Worm (Caenorhabditis elegans) whole organism, L4 larva: ENCODE measurements around the gene ani-3.

ENCODE experiments used
- D1046.2 ChIP-seq: fragments of 200-800 bp; sonication (Bioruptor generic); IDR thresholded peaks from 2 replicates; pipeline ENCODE4 v1.3.6; 2022; ENCODE audit warnings: missing genetic modification characterization, missing compliant biosample characterization
- F10B5.3 ChIP-seq: sonication (generic microtip); optimal IDR thresholded peaks from 2 replicates; lab custom pipeline; 2016; ENCODE audit warnings: mild to moderate bottlenecking, missing genetic modification characterization, missing compliant biosample characterization
- F26F4.8 ChIP-seq: fragments of 200-800 bp; sonication (Bioruptor generic); conservative IDR thresholded peaks from 2 replicates; pipeline ENCODE4 v1.3.6; 2022; ENCODE audit warnings: missing genetic modification characterization, missing compliant biosample characterization
- F37D6.2 ChIP-seq: sonication (generic microtip); optimal IDR thresholded peaks from 2 replicates; lab custom pipeline; 2016; ENCODE audit warnings: mild to moderate bottlenecking, missing genetic modification characterization, missing compliant biosample characterization
- F44E2.7 ChIP-seq: fragments of 200-800 bp; sonication (Bioruptor generic); IDR thresholded peaks from 2 replicates; pipeline ENCODE4 v2.1.2; 2022; ENCODE audit warnings: missing genetic modification characterization, missing compliant biosample characterization
- Y105C5A.15 ChIP-seq: fragments of 200-800 bp; sonication (Bioruptor generic); IDR thresholded peaks from 2 replicates; pipeline ENCODE4 v1.3.6; 2022; ENCODE audit warnings: missing genetic modification characterization, missing compliant biosample characterization
- Y5F2A.4 ChIP-seq: fragments of 200-800 bp; sonication (Bioruptor generic); optimal IDR thresholded peaks from 2 replicates; lab custom pipeline; 2018; ENCODE audit warnings: mild to moderate bottlenecking, missing genetic modification characterization, missing compliant biosample characterization
- Y75B8A.6 ChIP-seq: fragments of 200-800 bp; sonication (Bioruptor generic); IDR thresholded peaks from 2 replicates; pipeline ENCODE4 v1.3.6; 2022; ENCODE audit warnings: missing genetic modification reagents, missing genetic modification characterization, missing compliant biosample characterization
- ZK546.5 ChIP-seq, 2 experiments: sonication (generic microtip); optimal IDR thresholded peaks; 2 replicates each; lab custom pipeline; 2017; ENCODE audit warnings: missing biosample characterization in 2 of 2, missing genetic modification characterization in 2 of 2
- aha-1 ChIP-seq: fragments of 150-350 bp; peaks from one replicate; lab custom pipeline; 2014; ENCODE audit warnings: missing biosample characterization, missing genetic modification characterization
- ama-1 ChIP-seq: fragments of 150-350 bp; optimal IDR thresholded peaks from 2 replicates; lab custom pipeline; 2014; ENCODE audit warnings: inconsistent platforms, mixed read lengths
- arid-1 ChIP-seq: fragments of 200-800 bp; sonication (Bioruptor generic); conservative IDR thresholded peaks from 2 replicates; pipeline ENCODE4 v1.3.6; 2022; ENCODE audit warnings: missing genetic modification reagents, missing genetic modification characterization, missing compliant biosample characterization
- attf-4 ChIP-seq: sonication (generic microtip); optimal IDR thresholded peaks from 3 replicates; lab custom pipeline; 2017; ENCODE audit warnings: missing biosample characterization, missing genetic modification characterization
- ctbp-1 ChIP-seq: fragments of 200-800 bp; sonication (Bioruptor generic); IDR thresholded peaks from 2 replicates; pipeline ENCODE4 v1.3.6; 2022; ENCODE audit warnings: missing genetic modification reagents, missing genetic modification characterization, missing compliant biosample characterization
- daf-16 ChIP-seq, 3 experiments: sonication (generic microtip); optimal IDR thresholded peaks; 2 replicates each; lab custom pipeline; 2016 to 2017; ENCODE audit warnings: missing genetic modification characterization in 3 of 3, missing genetic modification reagents in 3 of 3, mild to moderate bottlenecking in 2 of 3, missing compliant biosample characterization in 2 of 3, missing biosample characterization in 1 of 3, moderate library complexity in 1 of 3
- daf-19 ChIP-seq: fragments of 200-800 bp; sonication (Bioruptor generic); conservative IDR thresholded peaks from 2 replicates; pipeline ENCODE4 v1.3.6; 2022; ENCODE audit warnings: missing genetic modification characterization, missing compliant biosample characterization
- dmd-9 ChIP-seq: fragments of 200-800 bp; sonication (Bioruptor generic); IDR thresholded peaks from 2 replicates; pipeline ENCODE4 v1.3.6; 2022; ENCODE audit warnings: missing genetic modification reagents, missing genetic modification characterization, missing compliant biosample characterization
- dpl-1 ChIP-seq: fragments of 150-350 bp; optimal IDR thresholded peaks from 2 replicates; lab custom pipeline; 2014; ENCODE audit warnings: missing biosample characterization, missing genetic modification reagents, missing genetic modification characterization
- fkh-10 ChIP-seq: fragments of 150-350 bp; optimal IDR thresholded peaks from 2 replicates; lab custom pipeline; 2014; ENCODE audit warnings: missing biosample characterization, missing genetic modification reagents, missing genetic modification characterization
- gei-8 ChIP-seq: fragments of 200-800 bp; sonication (Bioruptor generic); optimal IDR thresholded peaks from 2 replicates; lab custom pipeline; 2018; ENCODE audit warnings: mild to moderate bottlenecking, missing genetic modification characterization, missing compliant biosample characterization
- hlh-11 ChIP-seq: fragments of 200-800 bp; sonication (Bioruptor generic); optimal IDR thresholded peaks from 2 replicates; lab custom pipeline; 2018; ENCODE audit warnings: mild to moderate bottlenecking, missing genetic modification characterization, missing compliant biosample characterization
- hmg-1.1 ChIP-seq: fragments of 200-800 bp; sonication (Bioruptor generic); IDR thresholded peaks from 2 replicates; pipeline ENCODE4 v1.3.6; 2022; ENCODE audit warnings: missing genetic modification reagents, missing genetic modification characterization, missing compliant biosample characterization
- jun-1 ChIP-seq: fragments of 150-350 bp; optimal IDR thresholded peaks from 2 replicates; lab custom pipeline; 2014; ENCODE audit warnings: missing biosample characterization, missing genetic modification reagents, missing genetic modification characterization
- lim-7 ChIP-seq: fragments of 200-800 bp; sonication (Bioruptor generic); IDR thresholded peaks from 2 replicates; pipeline ENCODE4 v1.3.6; 2022; ENCODE audit warnings: missing genetic modification characterization, missing compliant biosample characterization
- lin-29 ChIP-seq: fragments of 200-800 bp; sonication (Bioruptor generic); IDR thresholded peaks from 2 replicates; pipeline ENCODE4 v1.3.6; 2022; ENCODE audit warnings: missing genetic modification reagents, missing genetic modification characterization, missing compliant biosample characterization
- lin-38 ChIP-seq: fragments of 200-800 bp; sonication (Bioruptor generic); IDR thresholded peaks from 2 replicates; pipeline ENCODE4 v1.3.6; 2022; ENCODE audit warnings: missing genetic modification reagents, missing genetic modification characterization, missing compliant biosample characterization
- lir-3 ChIP-seq: sonication (generic microtip); optimal IDR thresholded peaks from 2 replicates; lab custom pipeline; 2016; ENCODE audit warnings: mild to moderate bottlenecking, missing genetic modification characterization, missing compliant biosample characterization
- madf-9 ChIP-seq: fragments of 200-800 bp; sonication (Bioruptor generic); conservative IDR thresholded peaks from 2 replicates; pipeline ENCODE4 v1.3.6; 2022; ENCODE audit warnings: missing genetic modification reagents, missing genetic modification characterization, missing compliant biosample characterization
- mep-1 ChIP-seq: fragments of 150-350 bp; sonication (generic microtip); optimal IDR thresholded peaks from 3 replicates; lab custom pipeline; 2014; ENCODE audit warnings: missing biosample characterization, missing genetic modification characterization
- mxl-2 ChIP-seq: fragments of 200-800 bp; sonication (Bioruptor generic); conservative IDR thresholded peaks from 2 replicates; pipeline ENCODE4 v1.3.6; 2022; ENCODE audit warnings: missing genetic modification reagents, missing genetic modification characterization, missing compliant biosample characterization
- nhr-102 ChIP-seq: sonication (generic microtip); optimal IDR thresholded peaks from 2 replicates; lab custom pipeline; 2016; ENCODE audit warnings: mild to moderate bottlenecking, missing genetic modification characterization, moderate library complexity, missing compliant biosample characterization
- nhr-111 ChIP-seq: fragments of 200-800 bp; sonication (Bioruptor generic); optimal IDR thresholded peaks from 2 replicates; lab custom pipeline; 2018; ENCODE audit warnings: mild to moderate bottlenecking, missing genetic modification characterization, missing compliant biosample characterization
- nhr-237 ChIP-seq: sonication (generic microtip); optimal IDR thresholded peaks from 2 replicates; lab custom pipeline; 2017; ENCODE audit warnings: missing biosample characterization, missing genetic modification characterization
- nhr-28 ChIP-seq: fragments of 150-350 bp; optimal IDR thresholded peaks from 2 replicates; lab custom pipeline; 2014; ENCODE audit warnings: missing biosample characterization, missing genetic modification characterization
- nhr-41 ChIP-seq: fragments of 200-800 bp; sonication (Bioruptor generic); IDR thresholded peaks from 2 replicates; pipeline ENCODE4 v1.3.6; 2022; ENCODE audit warnings: missing genetic modification reagents, missing genetic modification characterization, missing compliant biosample characterization
- nhr-6 ChIP-seq: fragments of 150-350 bp; optimal IDR thresholded peaks from 2 replicates; lab custom pipeline; 2014; ENCODE audit warnings: missing biosample characterization, missing genetic modification characterization
- nhr-77 ChIP-seq: fragments of 150-350 bp; optimal IDR thresholded peaks from 2 replicates; lab custom pipeline; 2014; ENCODE audit warnings: missing biosample characterization, missing genetic modification characterization
- pha-4 ChIP-seq, 2 experiments: fragments of 150-350 bp in 1 of 2; fragments of 200-800 bp in 1 of 2; sonication (Bioruptor generic) in 1 of 2; IDR thresholded peaks in 1 of 2; optimal IDR thresholded peaks in 1 of 2; 2 replicates each; pipeline versions ENCODE4 v1.3.6 to Lab custom; 2014 to 2022; ENCODE audit warnings: missing genetic modification characterization in 2 of 2, missing genetic modification reagents in 2 of 2, missing biosample characterization in 1 of 2, missing compliant biosample characterization in 1 of 2
- php-3 ChIP-seq: fragments of 200-800 bp; sonication (Bioruptor generic); IDR thresholded peaks from 2 replicates; pipeline ENCODE4 v1.3.6; 2022; ENCODE audit warnings: missing genetic modification reagents, missing genetic modification characterization, missing compliant biosample characterization
- set-16 ChIP-seq: fragments of 200-800 bp; sonication (Bioruptor generic); IDR thresholded peaks from 2 replicates; pipeline ENCODE4 v1.3.6; 2022; ENCODE audit warnings: missing genetic modification reagents, missing genetic modification characterization, missing compliant biosample characterization
- snpc-1.2 ChIP-seq: fragments of 200-800 bp; sonication (Bioruptor generic); IDR thresholded peaks from 2 replicates; pipeline ENCODE4 v1.3.6; 2022; ENCODE audit warnings: missing genetic modification reagents, missing genetic modification characterization, missing compliant biosample characterization
- spr-1 ChIP-seq: sonication (generic microtip); optimal IDR thresholded peaks from 2 replicates; lab custom pipeline; 2016; ENCODE audit warnings: mild to moderate bottlenecking, missing genetic modification characterization, missing compliant biosample characterization
- tra-1 ChIP-seq: fragments of 200-800 bp; sonication (Bioruptor generic); IDR thresholded peaks from 2 replicates; pipeline ENCODE4 v1.3.6; 2022; ENCODE audit warnings: missing genetic modification reagents, missing genetic modification characterization, missing compliant biosample characterization
- unc-130 ChIP-seq: sonication (generic microtip); optimal IDR thresholded peaks from 2 replicates; lab custom pipeline; 2016; ENCODE audit warnings: missing genetic modification reagents, missing genetic modification characterization, missing compliant biosample characterization
- unc-62 ChIP-seq, 3 experiments: fragments of 150-350 bp in 1 of 3; sonication (generic microtip); optimal IDR thresholded peaks in 2 of 3; peaks in 1 of 3; 1 replicate in 1 of 3; 2 replicates in 2 of 3; lab custom pipeline; 2014 to 2017; ENCODE audit warnings: missing biosample characterization in 3 of 3, missing genetic modification characterization in 3 of 3, missing genetic modification reagents in 3 of 3, missing genotype in 1 of 3
- vab-7 ChIP-seq: fragments of 200-800 bp; sonication (Bioruptor generic); IDR thresholded peaks from 2 replicates; pipeline ENCODE4 v1.3.6; 2022; ENCODE audit warnings: missing genetic modification reagents, missing genetic modification characterization, missing compliant biosample characterization
- zag-1 ChIP-seq: fragments of 150-350 bp; optimal IDR thresholded peaks from 2 replicates; lab custom pipeline; 2014; ENCODE audit warnings: missing biosample characterization, missing genetic modification characterization
- ztf-11 ChIP-seq: fragments of 150-350 bp; optimal IDR thresholded peaks from 2 replicates; lab custom pipeline; 2014; ENCODE audit warnings: missing biosample characterization, missing genetic modification characterization

The ani-3 gene

DNA sequence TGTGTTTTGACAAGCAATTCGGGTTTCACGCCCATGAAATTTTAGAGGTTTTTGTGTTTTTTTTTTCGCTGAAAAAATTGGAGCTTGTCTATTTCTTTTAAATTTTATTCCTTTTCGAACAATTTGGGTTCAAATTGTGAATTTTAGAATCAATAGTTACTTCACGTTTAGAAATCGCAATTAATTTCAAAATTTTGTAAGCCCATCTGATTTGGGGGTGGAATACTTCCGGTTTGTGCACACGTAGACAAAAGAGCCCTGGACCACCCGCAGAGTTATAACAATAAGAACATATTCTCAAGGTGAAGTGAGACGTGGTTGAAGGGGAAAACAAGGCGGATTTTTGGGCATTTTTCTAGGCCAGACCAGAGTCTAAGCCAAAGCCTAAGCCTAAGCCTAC lies 21.7 kb downstream of the ani-3 start, which contains the start of gene Y116F11A.6 (continued):
- TF ChIP-seq F44E2.7 (GFP tag; lab: Robert Waterston, UW) (no peak), mep-1 (tag; lab: Kevin White, UChicago) (no peak), Y105C5A.15 (no peak), F37D6.2 (tag; lab: Kevin White, UChicago) (no peak), gei-8 (GFP tag; lab: Kevin White, UChicago) (no peak), snpc-1.2 (GFP tag; lab: Robert Waterston, UW) (no peak), Y75B8A.6 (GFP tag; lab: Robert Waterston, UW) (no peak)

DNA sequence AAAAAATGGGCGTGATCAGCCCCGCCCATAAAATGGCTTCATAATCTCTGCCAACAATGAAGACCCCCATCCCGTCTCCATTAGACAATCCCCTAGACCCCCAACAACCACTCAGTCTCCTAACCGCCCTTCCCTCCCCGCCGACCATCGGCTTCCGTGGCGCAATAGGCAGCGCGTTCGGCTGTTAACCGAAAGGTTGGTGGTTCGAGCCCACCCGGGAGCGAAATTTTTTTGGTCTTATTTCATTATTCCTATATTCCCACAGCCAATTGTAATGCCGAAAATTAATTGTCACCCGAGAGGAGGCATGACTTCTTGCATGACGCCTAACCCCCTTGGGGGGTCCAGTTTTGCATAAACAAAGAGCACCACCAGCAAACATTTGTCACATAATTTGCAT lies 25.3 kb downstream of the ani-3 start:
- TF ChIP-seq mep-1 (tag; lab: Kevin White, UChicago) (no peak), set-16 (peak; percentile 64), zag-1 (tag; lab: Kevin White, UChicago) (no peak), nhr-28 (tag; lab: Kevin White, UChicago) (no peak), nhr-6 (tag; lab: Kevin White, UChicago) (peak; percentile 1), ZK546.5 (tag; optimal IDR thresholded peaks at IDR 0.05; lab: Kevin White, UChicago) (no peak), ctbp-1 (peak; percentile 16; the same call in 1 of the 2 replicates), unc-130 (GFP tag; lab: Kevin White, UChicago) (no peak), F10B5.3 (tag; lab: Kevin White, UChicago) (no peak), fkh-10 (GFP tag; lab: Kevin White, UChicago) (no peak), mxl-2 (no peak), lim-7 (GFP tag; lab: Robert Waterston, UW) (peak; percentile 73), arid-1 (GFP tag; lab: Robert Waterston, UW) (no peak; the same call in 1 of the 2 replicates), vab-7 (GFP tag; lab: Robert Waterston, UW) (0 out of 2 replicates have a peak, but pooled peaks have one; percentile 44), lin-29 (0 out of 2 replicates have a peak, but pooled peaks have one; percentile 31), snpc-1.2 (GFP tag; lab: Robert Waterston, UW) (0 out of 2 replicates have a peak, but pooled peaks have one; percentile 39), F26F4.8 (GFP tag; lab: Robert Waterston, UW) (0 out of 2 replicates have a peak, but pooled peaks have one; percentile 39), lir-3 (no peak), dmd-9 (GFP tag; lab: Robert Waterston, UW) (0 out of 2 replicates have a peak, but pooled peaks have one; percentile 42), attf-4 (tag; lab: Kevin White, UChicago) (no peak), nhr-41 (GFP tag; lab: Robert Waterston, UW) (no peak), nhr-77 (no peak), dpl-1 (GFP tag; lab: Kevin White, UChicago) (no peak), aha-1 (tag; lab: Kevin White, UChicago) (peak; percentile 43), unc-62 (GFP tag; optimal IDR thresholded peaks at IDR 0.05 in 1 of 2; lab: Kevin White, UChicago) (peak in 1 of 2 experiments; percentile 83), unc-62 (tag; optimal IDR thresholded peaks at IDR 0.05; lab: Kevin White, UChicago) (no peak), nhr-111 (GFP tag; lab: Kevin White, UChicago) (no peak), hlh-11 (peak; percentile 27), daf-16 (GFP tag; optimal IDR thresholded peaks at IDR 0.05; lab: Kevin White, UChicago) (peak in 1 of 2 experiments; percentile 9), daf-16 (tag; optimal IDR thresholded peaks at IDR 0.05; lab: Kevin White, UChicago) (no peak), D1046.2 (GFP tag; lab: Robert Waterston, UW) (peak; percentile 69; the same call in 1 of the 2 replicates), pha-4 (GFP tag; IDR thresholded peaks at IDR 0.05; lab: Robert Waterston, UW) (peak; percentile 45; the same call in 1 of the 2 replicates), pha-4 (tag; optimal IDR thresholded peaks at IDR 0.05; lab: Kevin White, UChicago) (no peak), jun-1 (tag; lab: Kevin White, UChicago) (no peak), lin-38 (GFP tag; lab: Robert Waterston, UW) (peak; percentile 47), spr-1 (no peak), daf-19 (GFP tag; lab: Robert Waterston, UW) (no peak), ama-1 (lab: Kevin White, UChicago) (no peak), ztf-11 (no peak), Y5F2A.4 (peak; percentile 35), tra-1 (peak; percentile 43; the same call in 1 of the 2 replicates), madf-9 (no peak), php-3 (GFP tag; lab: Robert Waterston, UW) (no peak), nhr-102 (tag; lab: Kevin White, UChicago) (no peak), hmg-1.1 (peak; percentile 67), nhr-237 (tag; lab: Kevin White, UChicago) (no peak)
